Fruit fly (Drosophila melanogaster) whole organism, prepupa: ENCODE results near the gene Nubp1.

Source experiments
- CG10631 ChIP-seq: fragments of 200-800 bp; sonication (Bioruptor generic); optimal IDR thresholded peaks from 2 replicates; lab custom pipeline; 2016; ENCODE audit warnings: missing biosample characterization, missing genetic modification characterization
- CG10669 ChIP-seq: fragments of 200-800 bp; sonication (Bioruptor generic); optimal IDR thresholded peaks from 3 replicates; lab custom pipeline; 2018; ENCODE audit warnings: missing biosample characterization, mild to moderate bottlenecking, missing genetic modification characterization, moderate library complexity
- CG11294 ChIP-seq: fragments of 200-800 bp; sonication (Bioruptor generic); IDR thresholded peaks from 2 replicates; pipeline ENCODE4 v1.3.6; 2022; ENCODE audit warnings: missing biosample characterization, missing genetic modification characterization
- CG11762 ChIP-seq: fragments of 200-800 bp; sonication (Bioruptor generic); optimal IDR thresholded peaks from 3 replicates; lab custom pipeline; 2016; ENCODE audit warnings: missing biosample characterization, missing genetic modification characterization; ENCODE audit not compliant: insufficient read depth
- CG11902 ChIP-seq: fragments of 200-800 bp; sonication (Bioruptor generic); optimal IDR thresholded peaks from 3 replicates; lab custom pipeline; 2016; ENCODE audit warnings: missing biosample characterization, missing genetic modification characterization
- CG1621 ChIP-seq: fragments of 200-800 bp; sonication (Bioruptor generic); optimal IDR thresholded peaks from 3 replicates; lab custom pipeline; 2018; ENCODE audit warnings: missing biosample characterization, mild to moderate bottlenecking, missing genetic modification characterization
- CG16779 ChIP-seq: fragments of 200-800 bp; sonication (Bioruptor generic); optimal IDR thresholded peaks from 3 replicates; lab custom pipeline; 2017; ENCODE audit warnings: missing biosample characterization, mild to moderate bottlenecking, missing genetic modification characterization
- CG31627 ChIP-seq: fragments of 200-800 bp; sonication (Bioruptor generic); optimal IDR thresholded peaks from 3 replicates; lab custom pipeline; 2016; ENCODE audit warnings: missing biosample characterization, missing genetic modification characterization
- CG32006 ChIP-seq: fragments of 200-800 bp; sonication (Bioruptor generic); optimal IDR thresholded peaks from 3 replicates; lab custom pipeline; 2017; ENCODE audit warnings: missing biosample characterization, mild to moderate bottlenecking, missing genetic modification characterization
- CG34406 ChIP-seq: fragments of 200-800 bp; sonication (Bioruptor generic); optimal IDR thresholded peaks from 3 replicates; lab custom pipeline; 2016; ENCODE audit warnings: missing biosample characterization, missing genetic modification characterization
- CG3919 ChIP-seq: fragments of 200-800 bp; sonication (Bioruptor generic); optimal IDR thresholded peaks from 3 replicates; lab custom pipeline; 2016; ENCODE audit warnings: missing biosample characterization, missing genetic modification characterization
- CG4318 ChIP-seq: fragments of 200-800 bp; sonication (Bioruptor generic); optimal IDR thresholded peaks from 3 replicates; lab custom pipeline; 2017; ENCODE audit warnings: missing biosample characterization, mild to moderate bottlenecking, missing genetic modification characterization
- CG6163 ChIP-seq: fragments of 200-800 bp; sonication (Bioruptor generic); IDR thresholded peaks from 3 replicates; pipeline ENCODE4 v1.3.6; 2022; ENCODE audit warnings: missing biosample characterization, missing genetic modification characterization
- CG6792 ChIP-seq: fragments of 200-800 bp; sonication (Bioruptor generic); optimal IDR thresholded peaks from 3 replicates; lab custom pipeline; 2016; ENCODE audit warnings: missing biosample characterization, missing genetic modification characterization
- CG6808 ChIP-seq: fragments of 200-800 bp; sonication (Bioruptor generic); optimal IDR thresholded peaks from 3 replicates; lab custom pipeline; 2017; ENCODE audit warnings: missing biosample characterization, missing genetic modification characterization, mild to moderate bottlenecking, moderate library complexity, missing genetic modification reagents
- CG8119 ChIP-seq: fragments of 200-800 bp; sonication (Bioruptor generic); IDR thresholded peaks from 3 replicates; pipeline ENCODE4 v1.3.6; 2022; ENCODE audit warnings: missing biosample characterization, missing genetic modification characterization
- CG8319 ChIP-seq: fragments of 200-800 bp; sonication (Bioruptor generic); optimal IDR thresholded peaks from 3 replicates; lab custom pipeline; 2016; ENCODE audit warnings: missing biosample characterization, missing genetic modification characterization
- CG8632 ChIP-seq: fragments of 200-800 bp; sonication (Bioruptor generic); optimal IDR thresholded peaks from 3 replicates; lab custom pipeline; 2016; ENCODE audit warnings: missing biosample characterization, missing genetic modification characterization
- CG9139 ChIP-seq: fragments of 200-800 bp; sonication (Bioruptor generic); optimal IDR thresholded peaks from 3 replicates; lab custom pipeline; 2017; ENCODE audit warnings: missing biosample characterization, mild to moderate bottlenecking, missing genetic modification characterization
- Eip93F ChIP-seq: fragments of 200-800 bp; sonication (Bioruptor generic); optimal IDR thresholded peaks from 2 replicates; lab custom pipeline; 2016; ENCODE audit warnings: missing biosample characterization, mild to moderate bottlenecking, missing genetic modification characterization
- Ets21C ChIP-seq: fragments of 200-800 bp; sonication (Bioruptor generic); optimal IDR thresholded peaks from 3 replicates; lab custom pipeline; 2016; ENCODE audit warnings: missing biosample characterization, missing genetic modification characterization
- Gug ChIP-seq: fragments of 200-800 bp; sonication (Bioruptor generic); IDR thresholded peaks from 2 replicates; pipeline ENCODE4 v1.3.6; 2022; ENCODE audit warnings: missing biosample characterization, missing genetic modification characterization
- Hr38 ChIP-seq: sonication (Bioruptor generic); optimal IDR thresholded peaks from 2 replicates; lab custom pipeline; 2016; ENCODE audit warnings: missing biosample characterization, missing genetic modification characterization
- Hr39 ChIP-seq: fragments of 200-800 bp; sonication (Bioruptor generic); optimal IDR thresholded peaks from 2 replicates; lab custom pipeline; 2016; ENCODE audit warnings: missing biosample characterization, missing genetic modification characterization
- Hr4 ChIP-seq: fragments of 200-800 bp; sonication (Bioruptor generic); optimal IDR thresholded peaks from 3 replicates; lab custom pipeline; 2016; ENCODE audit warnings: missing biosample characterization, missing genetic modification characterization
- Met ChIP-seq: fragments of 200-800 bp; sonication (Bioruptor generic); optimal IDR thresholded peaks from 3 replicates; lab custom pipeline; 2016; ENCODE audit warnings: missing biosample characterization, missing genetic modification characterization
- OdsH ChIP-seq: fragments of 200-800 bp; sonication (Bioruptor generic); optimal IDR thresholded peaks from 3 replicates; lab custom pipeline; 2016; ENCODE audit warnings: missing biosample characterization, missing genetic modification characterization
- Smox ChIP-seq: fragments of 200-800 bp; sonication (Bioruptor generic); optimal IDR thresholded peaks from 3 replicates; lab custom pipeline; 2016; ENCODE audit warnings: missing biosample characterization, missing genetic modification characterization
- Sox102F ChIP-seq: fragments of 200-800 bp; sonication (Bioruptor generic); optimal IDR thresholded peaks from 2 replicates; lab custom pipeline; 2016; ENCODE audit warnings: missing biosample characterization, mild to moderate bottlenecking, missing genetic modification characterization
- Sox14 ChIP-seq: fragments of 200-800 bp; sonication (Bioruptor generic); optimal IDR thresholded peaks from 3 replicates; lab custom pipeline; 2016; ENCODE audit warnings: missing biosample characterization, missing genetic modification characterization
- Sox15 ChIP-seq: fragments of 200-800 bp; sonication (Bioruptor generic); optimal IDR thresholded peaks from 3 replicates; lab custom pipeline; 2016; ENCODE audit warnings: missing biosample characterization, missing genetic modification characterization
- achi ChIP-seq: fragments of 200-800 bp; sonication (Bioruptor generic); optimal IDR thresholded peaks from 3 replicates; lab custom pipeline; 2016; ENCODE audit warnings: missing biosample characterization, missing genetic modification characterization
- acj6 ChIP-seq: fragments of 200-800 bp; sonication (Bioruptor generic); optimal IDR thresholded peaks from 3 replicates; lab custom pipeline; 2016; ENCODE audit warnings: missing biosample characterization, missing genetic modification characterization
- cyc ChIP-seq: fragments of 200-800 bp; sonication (Bioruptor generic); optimal IDR thresholded peaks from 3 replicates; lab custom pipeline; 2016; ENCODE audit warnings: missing biosample characterization, missing genetic modification characterization
- eg ChIP-seq: fragments of 200-800 bp; sonication (Bioruptor generic); IDR thresholded peaks from 3 replicates; pipeline ENCODE4 v1.3.6; 2022; ENCODE audit warnings: missing biosample characterization, missing genetic modification characterization
- esn ChIP-seq: fragments of 200-800 bp; sonication (Bioruptor generic); optimal IDR thresholded peaks from 2 replicates; lab custom pipeline; 2016; ENCODE audit warnings: missing biosample characterization, mild to moderate bottlenecking, missing genetic modification characterization, moderate library complexity
- fd59A ChIP-seq: fragments of 200-800 bp; sonication (Bioruptor generic); optimal IDR thresholded peaks from 2 replicates; lab custom pipeline; 2017; ENCODE audit warnings: missing biosample characterization, mild to moderate bottlenecking, missing genetic modification characterization, missing genetic modification reagents
- fkh ChIP-seq: fragments of 200-800 bp; sonication (Bioruptor generic); optimal IDR thresholded peaks from 3 replicates; lab custom pipeline; 2017; ENCODE audit warnings: missing biosample characterization, mild to moderate bottlenecking, missing genetic modification characterization, moderate library complexity
- net ChIP-seq: fragments of 200-800 bp; sonication (Bioruptor generic); optimal IDR thresholded peaks from 3 replicates; lab custom pipeline; 2016; ENCODE audit warnings: missing biosample characterization, missing genetic modification characterization
- pdm3 ChIP-seq: fragments of 200-800 bp; sonication (Bioruptor generic); optimal IDR thresholded peaks from 3 replicates; lab custom pipeline; 2016; ENCODE audit warnings: missing biosample characterization, missing genetic modification characterization
- salr ChIP-seq, 2 experiments: fragments of 200-800 bp; sonication (Bioruptor generic); optimal IDR thresholded peaks; 3 replicates each; lab custom pipeline; 2016 to 2018; ENCODE audit warnings: missing biosample characterization in 2 of 2, missing genetic modification characterization in 2 of 2, mild to moderate bottlenecking in 1 of 2
- spab ChIP-seq: fragments of 200-800 bp; sonication (Bioruptor generic); optimal IDR thresholded peaks from 2 replicates; lab custom pipeline; 2017; ENCODE audit warnings: missing biosample characterization, mild to moderate bottlenecking, missing genetic modification characterization, missing genetic modification reagents
- ss ChIP-seq, 2 experiments: fragments of 200-800 bp; sonication (Bioruptor generic); optimal IDR thresholded peaks; 2 replicates in 1 of 2; 3 replicates in 1 of 2; lab custom pipeline; 2017 to 2018; ENCODE audit warnings: mild to moderate bottlenecking in 2 of 2, missing biosample characterization in 2 of 2, missing genetic modification characterization in 2 of 2, moderate library complexity in 1 of 2
- svp ChIP-seq: fragments of 200-800 bp; sonication (Bioruptor generic); peaks from one replicate; lab custom pipeline; 2016; ENCODE audit warnings: missing biosample characterization, missing genetic modification characterization
- topi ChIP-seq: fragments of 200-800 bp; sonication (Bioruptor generic); optimal IDR thresholded peaks from 3 replicates; lab custom pipeline; 2016; ENCODE audit warnings: missing biosample characterization, missing genetic modification characterization
- vri ChIP-seq: fragments of 200-800 bp; sonication (Bioruptor generic); optimal IDR thresholded peaks from 3 replicates; lab custom pipeline; 2016; ENCODE audit warnings: missing biosample characterization, mild to moderate bottlenecking, missing genetic modification characterization

Nubp1 gene

dm6 chr2L:16732338-16732892 lies at the start of gene Nubp1:
TSS of gene Nubp1 (plus strand) at chr2L:16732550.
- TF ChIP-seq CG8632 (no peak), vri (GFP tag; lab: Kevin White, UChicago) (no peak), CG1621 (tag; lab: Kevin White, UChicago) (no peak), spab (GFP tag; lab: Kevin White, UChicago) (no peak), cyc (GFP tag; lab: Kevin White, UChicago) (no peak), topi (no peak), eg (no peak), CG6792 (GFP tag; lab: Kevin White, UChicago) (no peak), CG6808 (GFP tag; lab: Kevin White, UChicago) (no peak), CG4318 (GFP tag; lab: Kevin White, UChicago) (no peak), Sox14 (no peak), Hr38 (GFP tag; lab: Kevin White, UChicago) (no peak)
- TF ChIP-seq, all 60 proteins: peak for 0

- peak; percentile 96 for TF ChIP-seq fd59A (GFP tag; lab: Kevin White, UChicago)
- peak; percentile 96 to 97 for TF ChIP-seq ss (GFP tag; optimal IDR thresholded peaks at IDR 0.05; lab: Kevin White, UChicago)
- TF ChIP-seq CG32006 (GFP tag; lab: Kevin White, UChicago), result peak; percentile 97
- peak; percentile 95 for TF ChIP-seq esn (GFP tag; lab: Kevin White, UChicago)
- TF ChIP-seq CG10631, result peak; percentile 92
- TF ChIP-seq acj6 (GFP tag; lab: Kevin White, UChicago), result peak; percentile 95
- peak; percentile 97 for TF ChIP-seq CG8632
- peak; percentile 91 for TF ChIP-seq Hr39
- peak; percentile 95 for TF ChIP-seq CG11762 (GFP tag; lab: Kevin White, UChicago)
- TF ChIP-seq Hr4 (GFP tag; lab: Kevin White, UChicago), result peak; percentile 96
- peak; percentile 93 for TF ChIP-seq CG6792 (GFP tag; lab: Kevin White, UChicago)
- TF ChIP-seq CG9139 (GFP tag; lab: Kevin White, UChicago), result peak; percentile 94
- no peak for TF ChIP-seq fkh (GFP tag; lab: Kevin White, UChicago)
- peak; percentile 97 for TF ChIP-seq CG3919 (GFP tag; lab: Kevin White, UChicago)
- TF ChIP-seq CG8319, result peak; percentile 87
- TF ChIP-seq svp (GFP tag; lab: Kevin White, UChicago), result peak; percentile 94
- TF ChIP-seq CG1621 (tag; lab: Kevin White, UChicago), result peak; percentile 95
- TF ChIP-seq CG16779 (tag; lab: Kevin White, UChicago), result peak; percentile 95
- TF ChIP-seq Ets21C (GFP tag; lab: Kevin White, UChicago), result peak; percentile 87
- TF ChIP-seq CG11902 (GFP tag; lab: Kevin White, UChicago), result peak; percentile 79
- TF ChIP-seq topi, result peak; percentile 95
- TF ChIP-seq CG31627 (GFP tag; lab: Kevin White, UChicago), result peak; percentile 91
- peak; percentile 96 for TF ChIP-seq Sox102F (GFP tag; lab: Kevin White, UChicago)
- peak; percentile 90 for TF ChIP-seq Smox
- TF ChIP-seq OdsH (GFP tag; lab: Kevin White, UChicago), result peak; percentile 96
- peak; percentile 86 to 95 for TF ChIP-seq salr (GFP tag; optimal IDR thresholded peaks at IDR 0.05; lab: Kevin White, UChicago)
- TF ChIP-seq Eip93F (GFP tag; lab: Kevin White, UChicago), result peak; percentile 61
- peak; percentile 86 for TF ChIP-seq cyc (GFP tag; lab: Kevin White, UChicago)
- peak; percentile 96 for TF ChIP-seq achi
- peak; percentile 97 for TF ChIP-seq Sox14
- peak; percentile 88 for TF ChIP-seq Sox15 (GFP tag; lab: Kevin White, UChicago)
- peak; percentile 92 for TF ChIP-seq Met (GFP tag; lab: Kevin White, UChicago)
- TF ChIP-seq Hr38 (GFP tag; lab: Kevin White, UChicago), result peak; percentile 9
- peak; percentile 98 for TF ChIP-seq CG8119 (GFP tag; lab: Robert Waterston, UW)
- TF ChIP-seq net (GFP tag; lab: Kevin White, UChicago), result peak; percentile 96
- TF ChIP-seq vri (GFP tag; lab: Kevin White, UChicago), result peak; percentile 85
- peak; percentile 96 for TF ChIP-seq CG10669
- peak; percentile 45 for TF ChIP-seq CG11294 (GFP tag; lab: Robert Waterston, UW)
- peak; percentile 96 for TF ChIP-seq CG34406 (GFP tag; lab: Kevin White, UChicago)
- TF ChIP-seq Gug (GFP tag; lab: Robert Waterston, UW), result peak; percentile 65
- peak; percentile 96 for TF ChIP-seq pdm3
- TF ChIP-seq CG6163 (GFP tag; lab: Robert Waterston, UW), result peak; percentile 92
Observed at dm6 chr2L:16683958-16684877, 48.1 kb upstream of the Nubp1 start, which contains the start of gene CG31807. TSS of gene CG31807 (minus strand) at chr2L:16684008.
